Worm (Caenorhabditis elegans) whole organism, midembryonic: ENCODE measurements around the gene let-767.

Source experiments
- T22C8.4 ChIP-seq: fragments of 200-800 bp; sonication (Bioruptor generic); IDR thresholded peaks from 2 replicates; pipeline ENCODE4 v1.3.6; 2022; ENCODE audit warnings: missing genetic modification characterization, missing compliant biosample characterization
- cog-1 ChIP-seq: sonication (generic microtip); optimal IDR thresholded peaks from 2 replicates; lab custom pipeline; 2016; ENCODE audit warnings: missing genetic modification characterization, missing compliant biosample characterization
- flt-1 ChIP-seq: fragments of 200-800 bp; sonication (Bioruptor generic); IDR thresholded peaks from 2 replicates; pipeline ENCODE4 v1.3.6; 2022; ENCODE audit warnings: missing genetic modification characterization, missing compliant biosample characterization
- klf-2 ChIP-seq: fragments of 200-800 bp; sonication (Bioruptor generic); conservative IDR thresholded peaks from 2 replicates; pipeline ENCODE4 v1.3.6; 2022; ENCODE audit warnings: missing genetic modification reagents, missing genetic modification characterization, missing compliant biosample characterization
- med-1 ChIP-seq: sonication (generic microtip); optimal IDR thresholded peaks from 2 replicates; lab custom pipeline; 2017; ENCODE audit warnings: missing genetic modification characterization, mild to moderate bottlenecking, missing compliant biosample characterization, antibody characterized with exemption, missing genetic modification reagents; ENCODE audit not compliant: insufficient read depth
- ref-1 ChIP-seq: fragments of 200-800 bp; sonication (Bioruptor generic); conservative IDR thresholded peaks from 2 replicates; pipeline ENCODE4 v1.3.6; 2022; ENCODE audit warnings: missing genetic modification reagents, missing genetic modification characterization, missing compliant biosample characterization
- tab-1 ChIP-seq: fragments of 200-800 bp; sonication (Bioruptor generic); IDR thresholded peaks from 2 replicates; pipeline ENCODE4 v1.3.6; 2022; ENCODE audit warnings: missing genetic modification characterization, missing compliant biosample characterization
- ztf-23 ChIP-seq: fragments of 200-800 bp; sonication (Bioruptor generic); IDR thresholded peaks from 2 replicates; pipeline ENCODE4 v1.3.6; 2022; ENCODE audit warnings: missing genetic modification reagents, missing genetic modification characterization, missing compliant biosample characterization
- ztf-29 ChIP-seq: fragments of 200-800 bp; sonication (Bioruptor generic); IDR thresholded peaks from 2 replicates; pipeline ENCODE4 v1.3.6; 2022; ENCODE audit warnings: missing genetic modification reagents, missing genetic modification characterization, missing compliant biosample characterization

let-767 gene

ce11 chrIII:6339919-6340434 is at the start of gene let-767:
let-767 (minus strand) TSS chrIII:6339969.
- TF ChIP-seq flt-1 (GFP tag; lab: Robert Waterston, UW): no peak
- no peak for TF ChIP-seq cog-1 (tag; lab: Kevin White, UChicago)
- TF ChIP-seq ref-1 (GFP tag; lab: Robert Waterston, UW): no peak
- TF ChIP-seq ztf-29 (GFP tag; lab: Robert Waterston, UW): no peak
- no peak for TF ChIP-seq med-1 (GFP tag; lab: Kevin White, UChicago)
- TF ChIP-seq tab-1: no peak

- TF ChIP-seq ztf-29 (GFP tag; lab: Robert Waterston, UW) (no peak), T22C8.4 (GFP tag; lab: Robert Waterston, UW) (no peak), klf-2 (GFP tag; lab: Robert Waterston, UW) (no peak), tab-1 (no peak), med-1 (GFP tag; lab: Kevin White, UChicago) (no peak), ref-1 (GFP tag; lab: Robert Waterston, UW) (no peak), flt-1 (GFP tag; lab: Robert Waterston, UW) (no peak)
Measured at ce11 chrIII:6389533-6389932, 49.8 kb upstream of the let-767 start, which contains the start of gene C16A3.2. C16A3.2 (plus strand) TSS chrIII:6389833.

ce11 chrIII:6382987-6383602 is 43.3 kb upstream of the let-767 start, which contains the start of gene let-716:
let-716 (plus strand) TSS chrIII:6383552.
- TF ChIP-seq cog-1 (tag; lab: Kevin White, UChicago): no peak
- no peak for TF ChIP-seq ztf-23 (GFP tag; lab: Robert Waterston, UW)
- no peak for TF ChIP-seq flt-1 (GFP tag; lab: Robert Waterston, UW)
- no peak for TF ChIP-seq ref-1 (GFP tag; lab: Robert Waterston, UW)
- no peak for TF ChIP-seq med-1 (GFP tag; lab: Kevin White, UChicago)
- no peak for TF ChIP-seq ztf-29 (GFP tag; lab: Robert Waterston, UW)
- no peak for TF ChIP-seq klf-2 (GFP tag; lab: Robert Waterston, UW)

- TF ChIP-seq flt-1 (GFP tag; lab: Robert Waterston, UW) (no peak), tab-1 (no peak), med-1 (GFP tag; lab: Kevin White, UChicago) (no peak)
Measured at ce11 chrIII:6381584-6382391, 42.0 kb upstream of the let-767 start, which contains the start of gene znf-622. znf-622 (plus strand) TSS chrIII:6381634.

- TF ChIP-seq flt-1 (GFP tag; lab: Robert Waterston, UW) (no peak), tab-1 (no peak), ztf-29 (GFP tag; lab: Robert Waterston, UW) (no peak), ztf-23 (GFP tag; lab: Robert Waterston, UW) (no peak), ref-1 (GFP tag; lab: Robert Waterston, UW) (no peak), med-1 (GFP tag; lab: Kevin White, UChicago) (no peak), klf-2 (GFP tag; lab: Robert Waterston, UW) (no peak), cog-1 (tag; lab: Kevin White, UChicago) (no peak), T22C8.4 (GFP tag; lab: Robert Waterston, UW) (no peak)
Measured at ce11 chrIII:6380472-6380871, 40.7 kb upstream of the let-767 start, which contains the start of gene C16A3.5. C16A3.5 (plus strand) TSS chrIII:6380772.

DNA sequence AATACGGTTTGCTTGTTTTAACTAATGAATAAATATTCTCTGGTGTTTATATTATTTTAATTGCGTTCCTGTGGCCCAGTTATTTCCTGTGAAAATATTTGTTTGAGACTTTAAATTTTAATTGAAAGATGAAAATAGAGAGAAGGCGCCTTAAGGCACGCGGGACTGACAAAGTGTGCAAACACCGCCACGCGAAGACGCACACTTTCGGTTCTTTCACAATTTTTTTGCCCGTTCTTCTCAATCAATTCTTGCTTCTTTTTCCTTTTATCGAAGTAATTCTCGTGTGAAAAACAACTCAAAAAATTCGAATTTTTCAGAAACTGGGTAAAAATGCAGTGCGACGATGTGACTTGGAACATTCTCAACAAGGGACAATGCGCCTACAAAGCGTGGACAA is 39.4 kb upstream of the let-767 start, which contains the start of gene C16A3.6:
Gene C16A3.6 (plus strand): TSS at position 84 of the 400 bp plus-strand sequence.
- peak; percentile 63; the same call in 1 of the 2 replicates for TF ChIP-seq flt-1 (GFP tag; lab: Robert Waterston, UW)
- TF ChIP-seq cog-1 (tag; lab: Kevin White, UChicago): no peak

- no peak for TF ChIP-seq klf-2 (GFP tag; lab: Robert Waterston, UW)
- peak; percentile 72 for TF ChIP-seq flt-1 (GFP tag; lab: Robert Waterston, UW)
- TF ChIP-seq cog-1 (tag; lab: Kevin White, UChicago): peak; percentile 65
Measured at ce11 chrIII:6374947-6375415, 35.2 kb upstream of the let-767 start, which contains the start of the genes rps-13 and nfx-1. rps-13 (minus strand) TSS chrIII:6374997. nfx-1 (plus strand) TSS chrIII:6375379.

DNA sequence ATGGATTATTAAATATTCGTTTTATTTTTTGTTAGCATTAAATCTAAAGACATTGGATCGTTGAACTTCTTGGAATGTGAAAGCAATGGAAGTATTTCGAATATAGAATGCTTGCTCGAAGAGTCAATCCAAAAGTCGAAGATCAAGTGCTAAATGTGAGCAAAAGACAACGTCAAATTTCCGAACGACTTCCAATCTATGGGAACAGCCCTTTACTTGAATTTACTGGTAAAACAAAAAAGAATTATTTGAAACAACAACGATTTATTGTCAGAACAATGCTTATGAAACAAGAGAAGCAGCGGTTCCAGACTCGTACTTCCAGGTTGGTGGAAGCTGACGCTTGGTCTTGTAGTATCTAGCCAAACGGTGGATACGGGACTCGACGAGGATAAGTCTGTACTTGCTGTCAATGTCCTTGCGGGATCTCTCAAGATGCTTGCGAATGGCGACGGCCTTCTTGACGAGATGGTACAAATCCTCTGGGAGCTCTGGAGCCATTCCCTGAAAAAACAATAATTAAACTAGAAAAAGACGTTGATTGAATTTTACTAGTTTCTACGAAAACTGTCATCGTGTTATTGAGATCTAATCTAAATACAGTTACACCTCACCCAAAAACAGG is 34.2 kb upstream of the let-767 start:
- no peak for TF ChIP-seq ref-1 (GFP tag; lab: Robert Waterston, UW)
- no peak for TF ChIP-seq klf-2 (GFP tag; lab: Robert Waterston, UW)
- no peak for TF ChIP-seq tab-1
- TF ChIP-seq cog-1 (tag; lab: Kevin White, UChicago): no peak
- no peak for TF ChIP-seq ztf-29 (GFP tag; lab: Robert Waterston, UW)
- TF ChIP-seq ztf-23 (GFP tag; lab: Robert Waterston, UW): no peak
- no peak for TF ChIP-seq flt-1 (GFP tag; lab: Robert Waterston, UW)
- no peak for TF ChIP-seq med-1 (GFP tag; lab: Kevin White, UChicago)
- TF ChIP-seq T22C8.4 (GFP tag; lab: Robert Waterston, UW): no peak

DNA sequence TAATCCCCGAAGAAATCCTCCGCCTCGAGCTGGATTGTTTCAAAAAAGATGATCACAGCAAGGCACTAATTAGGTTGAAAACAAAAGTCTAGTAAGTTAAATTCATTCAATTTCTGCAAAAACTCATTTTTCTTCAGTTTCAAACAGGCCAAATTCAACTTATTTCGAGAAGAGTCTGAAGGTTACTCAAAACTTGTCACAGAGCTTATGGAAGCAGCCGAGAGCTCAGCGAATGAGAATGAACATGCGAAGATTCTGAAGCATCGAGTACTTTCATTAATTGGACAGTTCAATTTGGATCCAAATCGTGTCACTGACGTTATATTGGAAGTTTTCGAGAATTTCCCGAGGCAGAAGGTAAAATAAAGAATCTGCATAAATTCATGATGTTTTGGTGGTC is 28.8 kb upstream of the let-767 start:
- TF ChIP-seq med-1 (GFP tag; lab: Kevin White, UChicago): no peak
- TF ChIP-seq klf-2 (GFP tag; lab: Robert Waterston, UW): no peak
- TF ChIP-seq ref-1 (GFP tag; lab: Robert Waterston, UW): no peak
- TF ChIP-seq cog-1 (tag; lab: Kevin White, UChicago): no peak
- no peak for TF ChIP-seq tab-1
- TF ChIP-seq T22C8.4 (GFP tag; lab: Robert Waterston, UW): no peak
- TF ChIP-seq ztf-29 (GFP tag; lab: Robert Waterston, UW): no peak
- no peak for TF ChIP-seq flt-1 (GFP tag; lab: Robert Waterston, UW)
- TF ChIP-seq ztf-23 (GFP tag; lab: Robert Waterston, UW): no peak
